Fruit fly (Drosophila melanogaster) whole organism, pupa: Measurements from ENCODE around the gene CG6283.

Source experiments
- CG17806 ChIP-seq: fragments of 200-800 bp; sonication (Bioruptor generic); optimal IDR thresholded peaks from 2 replicates; lab custom pipeline; 2018; ENCODE audit warnings: missing biosample characterization, mild to moderate bottlenecking, missing genetic modification characterization, moderate library complexity
- Ets98B ChIP-seq: fragments of 200-800 bp; sonication (Bioruptor generic); IDR thresholded peaks from 2 replicates; pipeline ENCODE4 v1.3.6; 2022; ENCODE audit warnings: missing biosample characterization, missing genetic modification characterization

- TF ChIP-seq Ets98B (no peak), CG17806 (no peak)
These were observed 33.7 kb downstream of the CG6283 start for dm6 chr3R:26987455-26987854.
